Fruit fly (Drosophila melanogaster) Kc167 (cell line): ENCODE measurements around the gene CG11670.

Source experiments
- h ChIP-seq: fragments of >200 bp; optimal IDR thresholded peaks from 3 replicates; lab custom pipeline; 2018; ENCODE audit warnings: missing external identifiers
- insv ChIP-seq: fragments of >200 bp; optimal IDR thresholded peaks from 3 replicates; lab custom pipeline; 2018; ENCODE audit warnings: missing external identifiers
- psq ChIP-seq: fragments of >200 bp; optimal IDR thresholded peaks from 2 replicates; lab custom pipeline; 2017; ENCODE audit warnings: missing external identifiers
- ttk ChIP-seq: sonication (Bioruptor generic); optimal IDR thresholded peaks from 2 replicates; lab custom pipeline; 2017; ENCODE audit warnings: missing external identifiers

DNA sequence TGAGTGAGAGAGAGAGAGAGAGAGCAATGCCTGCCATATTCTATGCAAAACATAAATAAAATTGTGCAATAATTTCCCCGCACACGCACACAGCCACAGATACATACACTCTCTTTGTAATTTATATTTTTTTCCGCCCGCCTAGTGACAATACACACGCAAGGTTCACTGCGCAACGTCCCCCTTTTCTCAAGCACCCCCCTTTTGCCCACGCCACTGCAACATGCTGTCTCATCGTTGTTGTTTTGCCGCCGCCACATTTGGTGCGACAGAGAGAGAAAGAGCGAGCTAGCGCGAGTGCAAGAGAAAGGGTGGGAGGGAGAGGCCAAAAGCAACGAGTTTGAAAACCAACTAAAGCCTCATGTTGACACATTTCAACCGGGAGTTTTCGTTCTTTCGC lies 29.5 kb upstream of the CG11670 start:
- TF ChIP-seq ttk (lab: Kevin White, UChicago) (no peak), h (lab: Kevin White, UChicago) (no peak), psq (no peak), insv (lab: Kevin White, UChicago) (no peak)
